Worm (Caenorhabditis elegans) whole organism, L4/young adult: Measurements from ENCODE around the gene srbc-68.
"Not testable (repeated sequence)": the region's sequence is repeated elsewhere in the genome, so short reads cannot be mapped to it uniquely, and the experiment has no call there.

ENCODE experiments used
- W03F9.2 ChIP-seq: fragments of 150-350 bp; optimal IDR thresholded peaks from 2 replicates; lab custom pipeline; 2014; ENCODE audit warnings: missing biosample characterization, missing genetic modification characterization
- dao-5 ChIP-seq: sonication (generic microtip); optimal IDR thresholded peaks from 2 replicates; lab custom pipeline; 2016; ENCODE audit warnings: missing genotype, missing genetic modification characterization, moderate library complexity, missing compliant biosample characterization
- him-1 ChIP-seq: sonication (generic microtip); optimal IDR thresholded peaks from 2 replicates; lab custom pipeline; 2016; ENCODE audit warnings: missing genotype, missing genetic modification reagents, missing genetic modification characterization, missing compliant biosample characterization

srbc-68 gene

DNA sequence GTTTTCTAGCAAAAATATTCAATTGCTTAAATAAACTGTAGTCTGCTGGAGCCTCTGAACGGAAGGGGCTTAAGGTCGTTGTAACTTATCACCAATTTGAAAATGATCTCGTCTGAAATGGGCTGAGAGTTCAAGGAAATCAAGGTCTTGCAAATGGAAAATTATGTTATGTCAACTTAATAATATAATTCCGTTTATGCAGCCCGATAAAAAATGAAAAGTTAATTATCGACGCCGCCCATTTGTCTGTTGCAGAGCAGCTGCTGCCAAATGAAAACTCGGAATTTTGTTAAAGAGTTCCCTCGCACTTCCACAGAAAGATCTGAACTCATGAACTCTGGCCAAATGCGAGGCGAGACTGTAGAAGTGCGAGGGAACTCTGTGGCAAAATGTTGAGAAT is 5.3 kb downstream of the srbc-68 start, which contains the start of gene srbc-67:
TSS of gene srbc-67 (minus strand) at position 101 of the 400 bp plus-strand sequence.
- no peak for TF ChIP-seq him-1 (tag; lab: Kevin White, UChicago)
- no peak for TF ChIP-seq dao-5
- no peak for TF ChIP-seq W03F9.2 (tag; lab: Kevin White, UChicago)

DNA sequence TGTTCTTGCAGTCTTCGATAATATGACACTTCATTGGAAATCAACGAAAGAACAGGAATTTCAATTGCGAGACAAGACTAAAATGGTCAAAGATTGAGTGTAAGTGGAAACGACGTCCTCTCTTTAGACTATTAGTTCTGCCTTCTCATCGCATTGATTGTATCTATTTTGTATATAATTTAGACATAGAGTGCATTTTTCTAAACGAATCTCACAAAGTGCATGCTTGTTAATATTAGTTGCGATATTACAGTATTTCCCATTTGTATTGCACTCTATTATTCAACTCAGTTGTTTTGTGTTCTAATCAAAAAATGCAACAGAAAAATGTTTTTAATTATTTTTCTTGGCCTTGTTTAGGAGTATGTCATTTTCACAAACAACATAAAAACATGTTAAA is 8.1 kb downstream of the srbc-68 start, which contains the start of gene nhr-93:
TSS of gene nhr-93 (minus strand) at position 101 of the 400 bp plus-strand sequence.
- no peak for TF ChIP-seq W03F9.2 (tag; lab: Kevin White, UChicago)
- no peak for TF ChIP-seq dao-5
- TF ChIP-seq him-1 (tag; lab: Kevin White, UChicago): no peak

DNA sequence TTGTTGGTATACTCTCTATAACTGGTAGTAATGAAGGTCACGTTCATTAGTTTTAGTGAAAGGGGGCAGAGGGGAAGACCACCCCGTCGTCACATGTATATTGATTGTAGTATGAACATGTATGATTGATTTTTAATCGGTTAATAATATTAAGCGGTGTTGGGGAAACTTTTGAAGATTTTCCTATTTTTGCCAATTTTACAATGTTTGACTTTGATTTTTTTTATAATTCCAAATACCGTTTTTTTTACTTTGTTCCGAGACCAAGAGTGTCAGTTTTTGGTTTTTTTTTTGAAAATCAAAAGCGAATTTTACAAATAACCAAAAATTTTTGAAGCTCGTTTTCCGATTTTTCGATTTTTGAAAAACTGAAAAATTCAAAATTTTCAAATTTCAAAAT is 11.2 kb downstream of the srbc-68 start, which contains the start of gene nhr-221:
TSS of gene nhr-221 (minus strand) at position 101 of the 400 bp plus-strand sequence.
- TF ChIP-seq him-1 (tag; lab: Kevin White, UChicago): no peak

DNA sequence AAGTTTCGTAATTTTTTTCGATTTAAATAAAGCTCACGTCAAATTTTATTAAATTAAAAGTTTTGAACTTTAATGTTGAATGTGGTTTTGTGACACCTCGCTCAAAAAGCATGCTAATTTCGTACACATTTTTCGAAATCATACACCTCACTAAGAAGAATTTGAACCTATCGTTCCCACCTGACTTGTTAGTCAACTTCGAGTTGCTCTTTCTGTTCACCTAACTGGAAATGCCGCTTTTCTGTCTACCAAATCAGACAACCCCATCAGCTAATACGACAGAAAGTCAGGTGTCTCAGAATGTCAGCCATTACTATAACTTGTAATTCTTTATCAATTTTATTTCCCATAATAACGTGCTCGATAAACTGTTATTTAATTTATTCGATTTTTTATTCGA is 16.0 kb downstream of the srbc-68 start, which contains the start of gene srbc-66:
TSS of gene srbc-66 (plus strand) at position 301 of the 400 bp plus-strand sequence.
- TF ChIP-seq W03F9.2 (tag; lab: Kevin White, UChicago) (no peak), him-1 (tag; lab: Kevin White, UChicago) (no peak), dao-5 (no peak)

DNA sequence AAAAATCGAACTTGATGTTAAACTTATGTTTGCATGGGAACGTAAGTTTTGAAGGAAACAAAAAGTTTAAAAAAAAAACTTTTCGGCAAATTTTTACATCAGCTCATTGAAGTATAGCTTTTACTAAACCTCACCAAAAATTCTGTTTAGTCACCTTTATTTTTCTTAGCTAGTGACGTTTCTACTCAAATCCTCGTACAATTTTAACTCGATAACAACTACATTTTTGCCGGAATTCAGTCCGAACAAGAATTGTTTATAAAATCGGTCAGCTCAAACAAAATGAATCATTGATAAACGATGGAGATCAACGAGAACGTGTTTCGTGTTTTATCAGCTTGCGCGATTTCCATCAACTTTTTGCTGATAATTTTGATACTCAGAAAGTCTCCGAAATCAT is 19.5 kb downstream of the srbc-68 start, which contains the start of gene str-260:
TSS of gene str-260 (plus strand) at position 301 of the 400 bp plus-strand sequence.
- no peak for TF ChIP-seq dao-5
- no peak for TF ChIP-seq him-1 (tag; lab: Kevin White, UChicago)
- TF ChIP-seq W03F9.2 (tag; lab: Kevin White, UChicago): no peak

DNA sequence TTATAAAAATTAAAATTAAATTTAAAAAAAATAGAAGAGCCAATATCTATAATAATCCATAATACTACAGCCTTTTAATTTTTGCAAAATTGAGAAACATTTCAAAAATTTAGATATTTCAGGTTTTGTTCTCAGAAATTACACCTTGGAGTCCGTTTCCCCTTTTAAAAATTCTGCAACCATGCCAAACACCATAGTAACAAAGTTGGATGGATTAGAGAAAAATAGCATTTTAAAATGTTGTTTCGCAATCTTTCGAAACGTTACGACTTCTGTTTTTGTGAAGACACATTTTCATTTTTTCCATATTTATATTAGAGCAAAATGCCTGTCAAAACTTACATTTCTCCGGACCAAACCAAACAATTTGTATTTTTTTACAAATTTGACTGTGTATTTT is 21.4 kb downstream of the srbc-68 start, which contains the start of gene T24A6.7:
TSS of gene T24A6.7 (plus strand) at position 301 of the 400 bp plus-strand sequence.
- TF ChIP-seq him-1 (tag; lab: Kevin White, UChicago) (no peak), dao-5 (no peak), W03F9.2 (tag; lab: Kevin White, UChicago) (no peak)

DNA sequence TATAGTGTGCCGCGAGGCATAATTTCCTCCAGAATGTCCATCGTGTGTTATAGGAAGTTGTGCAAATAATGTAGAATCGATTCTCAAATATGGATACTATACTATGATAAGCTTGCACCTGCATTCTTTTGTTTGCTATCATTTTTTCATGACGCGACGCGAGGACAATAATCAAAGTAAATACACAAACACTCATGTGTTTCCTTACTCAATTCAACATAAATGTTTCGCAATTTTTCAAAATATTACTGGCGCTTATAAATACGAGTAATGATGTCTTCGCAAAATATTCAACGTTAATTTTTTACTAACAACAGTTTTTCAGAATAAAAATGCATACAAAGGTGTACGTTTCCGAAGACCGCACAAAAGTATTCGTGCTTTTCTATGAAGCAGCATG is 23.2 kb downstream of the srbc-68 start, which contains the start of gene irg-1:
TSS of gene irg-1 (plus strand) at position 326 of the 400 bp plus-strand sequence.
- no peak for TF ChIP-seq him-1 (tag; lab: Kevin White, UChicago)
- no peak for TF ChIP-seq W03F9.2 (tag; lab: Kevin White, UChicago)
- no peak for TF ChIP-seq dao-5

DNA sequence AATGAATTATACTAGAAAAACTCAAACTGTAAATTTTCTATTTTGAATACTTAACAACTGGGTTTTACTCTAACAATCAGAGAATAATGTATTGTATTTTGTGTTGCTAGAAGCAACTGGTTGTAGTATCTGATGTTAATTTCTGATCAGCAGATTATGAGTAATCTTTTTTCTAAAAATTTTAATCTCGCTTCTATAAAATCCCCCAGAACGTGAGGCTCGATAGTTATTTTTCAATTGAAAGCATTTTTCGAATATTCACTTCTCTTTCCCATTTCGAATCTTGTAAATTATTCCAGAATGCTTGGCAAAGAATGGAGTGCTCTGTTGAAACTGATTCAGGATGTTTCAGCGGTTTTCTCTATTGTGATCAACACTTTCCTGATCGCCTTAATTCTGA is 28.5 kb downstream of the srbc-68 start, which contains the start of gene str-227:
TSS of gene str-227 (plus strand) at position 301 of the 400 bp plus-strand sequence.
- TF ChIP-seq dao-5: no peak
- TF ChIP-seq him-1 (tag; lab: Kevin White, UChicago): no peak
- no peak for TF ChIP-seq W03F9.2 (tag; lab: Kevin White, UChicago)

DNA sequence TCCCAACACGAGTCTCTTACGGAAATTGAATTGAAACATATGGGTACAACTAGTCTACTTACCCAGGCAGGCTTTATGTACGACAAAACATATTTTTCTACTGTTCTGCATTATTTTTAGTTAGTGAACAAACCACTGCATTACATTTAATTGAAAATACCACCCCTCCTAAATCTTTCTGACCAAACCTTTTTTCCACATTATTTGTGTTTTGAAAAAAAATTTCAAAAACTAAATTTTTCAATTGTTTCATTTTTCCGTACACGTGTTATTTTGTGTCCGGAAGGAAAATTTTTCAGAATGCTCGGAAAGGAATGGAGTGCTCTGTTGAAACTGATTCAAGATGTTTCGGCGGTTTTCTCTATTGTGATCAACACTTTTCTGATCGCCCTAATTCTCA is 34.0 kb downstream of the srbc-68 start, which contains the start of gene str-226:
TSS of gene str-226 (plus strand) at position 301 of the 400 bp plus-strand sequence.
- no peak for TF ChIP-seq W03F9.2 (tag; lab: Kevin White, UChicago)
- no peak for TF ChIP-seq him-1 (tag; lab: Kevin White, UChicago)

DNA sequence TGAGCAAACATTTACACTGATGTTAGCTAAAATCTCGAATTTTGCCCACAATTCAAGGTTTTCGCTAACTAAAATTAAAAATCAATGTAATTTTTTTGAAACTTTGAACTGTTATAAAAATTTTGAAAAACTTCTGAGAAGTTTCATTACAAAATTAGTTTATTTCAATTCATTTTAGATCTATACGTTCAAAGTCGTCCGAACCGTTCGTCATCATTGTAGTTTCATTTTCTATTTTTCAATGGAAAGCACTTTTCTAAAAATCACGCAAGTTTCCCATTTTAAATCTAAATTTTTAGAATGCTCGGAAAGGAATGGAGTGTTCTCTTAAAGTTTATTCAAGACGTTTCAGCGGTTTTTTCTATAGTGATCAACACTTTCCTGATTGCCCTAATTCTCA is 36.5 kb downstream of the srbc-68 start, which contains the start of gene str-228:
TSS of gene str-228 (plus strand) at position 301 of the 400 bp plus-strand sequence.
- no peak for TF ChIP-seq dao-5
- TF ChIP-seq him-1 (tag; lab: Kevin White, UChicago): no peak
- no peak for TF ChIP-seq W03F9.2 (tag; lab: Kevin White, UChicago)

DNA sequence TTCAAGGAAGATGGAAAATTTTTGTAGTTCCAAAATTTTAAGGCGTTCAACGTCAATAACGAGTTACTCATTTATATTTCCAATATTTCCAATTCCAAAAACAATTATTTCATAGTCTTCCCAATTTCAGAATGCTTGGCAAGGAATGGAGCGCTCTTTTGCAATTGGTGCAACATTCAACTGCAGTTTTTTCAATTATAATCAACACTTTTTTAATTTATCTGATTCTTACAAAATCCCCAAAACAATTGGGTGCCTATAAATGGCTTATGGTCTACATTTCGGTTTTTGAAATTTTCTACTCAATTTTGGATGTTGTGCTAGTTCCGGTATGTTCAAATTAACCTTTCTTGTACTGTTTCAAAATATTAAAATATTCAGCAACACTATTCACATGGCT is 38.7 kb downstream of the srbc-68 start, which contains the start of gene str-225:
TSS of gene str-225 (plus strand) at position 132 of the 400 bp plus-strand sequence.
- TF ChIP-seq W03F9.2 (tag; lab: Kevin White, UChicago): no peak
- TF ChIP-seq dao-5: no peak
- TF ChIP-seq him-1 (tag; lab: Kevin White, UChicago): no peak

DNA sequence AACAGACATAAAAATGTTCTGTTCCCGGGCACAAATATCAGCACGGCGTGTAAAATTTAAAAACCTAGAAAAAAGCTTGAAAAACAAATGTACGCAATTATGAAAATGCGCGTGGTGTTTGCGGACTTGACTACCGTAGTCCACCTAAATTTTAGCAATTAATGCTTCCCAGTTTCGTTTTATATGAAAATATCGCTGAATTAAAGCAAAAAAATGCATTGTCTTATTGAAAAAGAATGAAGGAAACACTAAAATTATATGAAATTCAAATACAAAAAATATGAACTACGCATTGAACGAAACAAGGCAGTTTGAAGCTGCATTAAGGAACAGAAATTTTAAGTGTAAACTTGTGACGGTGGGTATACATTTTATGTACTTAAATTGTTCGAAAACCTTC is 40.2 kb downstream of the srbc-68 start, which contains the start of gene ugt-64:
TSS of gene ugt-64 (minus strand) at position 101 of the 400 bp plus-strand sequence.
- not testable (repeated sequence) for TF ChIP-seq W03F9.2 (tag; lab: Kevin White, UChicago); him-1 (tag; lab: Kevin White, UChicago); dao-5

DNA sequence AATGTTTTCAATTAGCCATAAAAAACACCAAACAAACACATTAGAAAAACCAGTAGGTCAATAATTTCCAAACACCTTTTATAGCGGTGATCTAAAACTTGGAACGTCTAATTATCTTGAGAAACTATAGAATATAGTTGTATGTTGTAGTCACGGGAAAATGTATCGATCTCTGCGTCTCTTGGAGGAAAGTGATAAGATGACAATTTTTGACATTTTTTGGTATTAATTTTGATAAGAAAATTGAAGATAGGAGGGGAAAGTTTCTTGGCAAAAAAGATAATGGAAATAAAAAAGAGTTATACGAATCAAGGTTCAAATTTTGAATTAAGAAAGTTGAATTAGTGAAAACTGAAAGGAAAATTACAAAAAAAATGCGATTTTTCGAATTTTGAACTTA is 40.7 kb downstream of the srbc-68 start:
- TF ChIP-seq dao-5: no peak
- TF ChIP-seq W03F9.2 (tag; lab: Kevin White, UChicago): no peak
- TF ChIP-seq him-1 (tag; lab: Kevin White, UChicago): no peak

DNA sequence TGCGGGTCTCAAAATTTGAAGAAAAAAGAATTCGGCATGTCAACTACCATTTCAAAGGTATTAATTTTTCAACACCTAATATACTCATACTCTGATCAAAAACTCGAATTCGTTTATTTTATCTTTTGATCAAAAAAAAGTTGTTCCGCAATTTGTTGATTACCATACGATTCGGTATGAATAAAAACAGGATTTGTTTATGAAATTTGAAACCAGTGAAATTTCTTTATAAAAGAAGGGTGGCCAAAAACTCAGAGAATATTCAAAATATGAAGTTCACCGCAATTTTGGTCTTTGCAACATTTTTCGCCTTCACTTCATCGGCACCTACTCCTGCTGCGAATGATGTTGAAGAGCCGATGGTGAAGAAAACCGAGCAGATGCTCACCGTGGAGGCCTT is 44.4 kb downstream of the srbc-68 start, which contains the start of the genes C07G3.8 and C07G3.10:
TSS of gene C07G3.8 (minus strand) at position 101 of the 400 bp plus-strand sequence.
TSS of gene C07G3.10 (plus strand) at position 270 of the 400 bp plus-strand sequence.
- TF ChIP-seq W03F9.2 (tag; lab: Kevin White, UChicago) (no peak), dao-5 (no peak), him-1 (tag; lab: Kevin White, UChicago) (no peak)
